Worm (Caenorhabditis elegans) whole organism, L3 larva: ENCODE measurements around the gene C50H11.8.

Experiments used
- R02D3.7 ChIP-seq: fragments of 150-350 bp; optimal IDR thresholded peaks from 2 replicates; lab custom pipeline; 2014; ENCODE audit warnings: missing biosample characterization, missing genetic modification characterization
- ZK546.5 ChIP-seq: sonication (generic microtip); optimal IDR thresholded peaks from 2 replicates; lab custom pipeline; 2017; ENCODE audit warnings: missing biosample characterization, missing genetic modification characterization
- ceh-16 ChIP-seq: sonication (generic microtip); optimal IDR thresholded peaks from 2 replicates; lab custom pipeline; 2017; ENCODE audit warnings: missing biosample characterization, missing genetic modification characterization
- ceh-28 ChIP-seq: fragments of 150-350 bp; optimal IDR thresholded peaks from 2 replicates; lab custom pipeline; 2014; ENCODE audit warnings: missing biosample characterization, missing genetic modification reagents, missing genetic modification characterization
- ceh-9 ChIP-seq: sonication (generic microtip); optimal IDR thresholded peaks from 2 replicates; lab custom pipeline; 2018; ENCODE audit warnings: missing biosample characterization, missing genetic modification characterization
- daf-12 ChIP-seq: fragments of 150-350 bp; optimal IDR thresholded peaks from 2 replicates; lab custom pipeline; 2014; ENCODE audit warnings: missing biosample characterization, missing genetic modification reagents, missing genetic modification characterization
- egl-27 ChIP-seq: sonication (generic microtip); optimal IDR thresholded peaks from 4 replicates; lab custom pipeline; 2017; ENCODE audit warnings: missing biosample characterization, missing genetic modification reagents, missing genetic modification characterization
- egl-5 ChIP-seq: fragments of 150-350 bp; optimal IDR thresholded peaks from 2 replicates; lab custom pipeline; 2017; ENCODE audit warnings: missing biosample characterization, missing genetic modification reagents, missing genetic modification characterization, inconsistent platforms
- elt-3 ChIP-seq, 3 experiments: fragments of 150-350 bp in 1 of 3; sonication (generic microtip) in 2 of 3; optimal IDR thresholded peaks; 2 replicates in 2 of 3; 4 replicates in 1 of 3; lab custom pipeline; 2014 to 2017; ENCODE audit warnings: missing biosample characterization in 3 of 3, missing genetic modification characterization in 3 of 3
- eor-1 ChIP-seq, 2 experiments: fragments of 150-350 bp; optimal IDR thresholded peaks; 2 replicates each; lab custom pipeline; 2014 to 2018; ENCODE audit warnings: missing biosample characterization in 2 of 2, missing genetic modification characterization in 2 of 2
- fkh-2 ChIP-seq: fragments of 150-350 bp; optimal IDR thresholded peaks from 2 replicates; lab custom pipeline; 2014; ENCODE audit warnings: missing biosample characterization, missing genetic modification reagents, missing genetic modification characterization
- fos-1 ChIP-seq: fragments of 150-350 bp; optimal IDR thresholded peaks from 2 replicates; lab custom pipeline; 2014; ENCODE audit warnings: missing biosample characterization, missing genetic modification characterization
- jun-1 ChIP-seq: fragments of 150-350 bp; optimal IDR thresholded peaks from 2 replicates; lab custom pipeline; 2014; ENCODE audit warnings: missing biosample characterization, missing genetic modification reagents, missing genetic modification characterization
- lsy-12 ChIP-seq: sonication (generic microtip); optimal IDR thresholded peaks from 2 replicates; lab custom pipeline; 2016; ENCODE audit warnings: mild to moderate bottlenecking, missing genetic modification characterization, missing compliant biosample characterization
- mdl-1 ChIP-seq: fragments of 150-350 bp; optimal IDR thresholded peaks from 2 replicates; lab custom pipeline; 2014; ENCODE audit warnings: missing biosample characterization, missing genetic modification characterization
- mml-1 ChIP-seq: fragments of 150-350 bp; sonication (generic microtip); optimal IDR thresholded peaks from 3 replicates; lab custom pipeline; 2014; ENCODE audit warnings: missing biosample characterization, missing genetic modification characterization
- nfya-1 ChIP-seq: sonication (generic microtip); optimal IDR thresholded peaks from 2 replicates; lab custom pipeline; 2017; ENCODE audit warnings: missing genetic modification characterization, mild to moderate bottlenecking, missing compliant biosample characterization, antibody characterized with exemption, moderate library complexity; ENCODE audit not compliant: insufficient read depth
- nhr-11 ChIP-seq: fragments of 150-350 bp; optimal IDR thresholded peaks from 2 replicates; lab custom pipeline; 2014; ENCODE audit warnings: missing biosample characterization, missing genetic modification characterization
- nhr-12 ChIP-seq: fragments of 150-350 bp; optimal IDR thresholded peaks from 2 replicates; lab custom pipeline; 2014; ENCODE audit warnings: missing biosample characterization, missing genetic modification characterization
- nhr-23 ChIP-seq: fragments of 150-350 bp; optimal IDR thresholded peaks from 2 replicates; lab custom pipeline; 2014; ENCODE audit warnings: missing biosample characterization, missing genetic modification reagents, missing genetic modification characterization
- nhr-237 ChIP-seq: fragments of 150-350 bp; optimal IDR thresholded peaks from 2 replicates; lab custom pipeline; 2014; ENCODE audit warnings: missing biosample characterization, missing genetic modification characterization
- nhr-25 ChIP-seq: sonication (generic microtip); optimal IDR thresholded peaks from 2 replicates; lab custom pipeline; 2017; ENCODE audit warnings: missing biosample characterization, missing genetic modification characterization
- nhr-28 ChIP-seq: fragments of 150-350 bp; optimal IDR thresholded peaks from 2 replicates; lab custom pipeline; 2014; ENCODE audit warnings: missing biosample characterization, missing genetic modification characterization
- nhr-43 ChIP-seq: sonication (generic microtip); optimal IDR thresholded peaks from 2 replicates; lab custom pipeline; 2016; ENCODE audit warnings: mild to moderate bottlenecking, missing genetic modification characterization, missing compliant biosample characterization; ENCODE audit not compliant: poor library complexity, severe bottlenecking
- nhr-67 ChIP-seq: fragments of 150-350 bp; optimal IDR thresholded peaks from 2 replicates; lab custom pipeline; 2014; ENCODE audit warnings: missing biosample characterization, missing genetic modification characterization
- nhr-76 ChIP-seq: fragments of 150-350 bp; sonication (generic microtip); optimal IDR thresholded peaks from 5 replicates; lab custom pipeline; 2014; ENCODE audit warnings: missing biosample characterization, missing genetic modification characterization
- pha-4 ChIP-seq: fragments of 150-350 bp; optimal IDR thresholded peaks from 2 replicates; lab custom pipeline; 2014; ENCODE audit warnings: missing biosample characterization, missing genetic modification reagents, missing genetic modification characterization
- pqm-1 ChIP-seq: fragments of 150-350 bp; optimal IDR thresholded peaks from 2 replicates; lab custom pipeline; 2017; ENCODE audit warnings: missing biosample characterization, missing genetic modification characterization, inconsistent platforms
- sea-2 ChIP-seq: fragments of 150-350 bp; sonication (generic microtip); optimal IDR thresholded peaks from 4 replicates; lab custom pipeline; 2014; ENCODE audit warnings: missing biosample characterization, missing genetic modification reagents, missing genetic modification characterization
- skn-1 ChIP-seq: fragments of 150-350 bp; optimal IDR thresholded peaks from 2 replicates; lab custom pipeline; 2014; ENCODE audit warnings: missing biosample characterization, missing genetic modification characterization
- snpc-4 ChIP-seq: fragments of 150-350 bp; optimal IDR thresholded peaks from 2 replicates; lab custom pipeline; 2014; ENCODE audit warnings: missing biosample characterization, missing genetic modification characterization
- unc-39 ChIP-seq: sonication (generic microtip); optimal IDR thresholded peaks from 4 replicates; lab custom pipeline; 2017; ENCODE audit warnings: missing biosample characterization, missing genetic modification characterization
- zag-1 ChIP-seq: fragments of 150-350 bp; optimal IDR thresholded peaks from 2 replicates; lab custom pipeline; 2014; ENCODE audit warnings: missing biosample characterization, missing genetic modification characterization
- ztf-11 ChIP-seq: fragments of 150-350 bp; optimal IDR thresholded peaks from 2 replicates; lab custom pipeline; 2014; ENCODE audit warnings: missing biosample characterization, missing genetic modification characterization

The C50H11.8 gene

ce11 chrV:3065928-3066327, 11.6 kb downstream of the C50H11.8 start, which contains the start of gene srh-185:
srh-185 (plus strand) TSS chrV:3066228.
- TF ChIP-seq daf-12 (tag; lab: Kevin White, UChicago) (no peak), mml-1 (tag; lab: Kevin White, UChicago) (no peak), R02D3.7 (tag; lab: Kevin White, UChicago) (no peak), jun-1 (no peak), eor-1 (tag; optimal IDR thresholded peaks at IDR 0.05; lab: Kevin White, UChicago) (no peak), nhr-76 (no peak), nhr-23 (tag; lab: Kevin White, UChicago) (no peak), nhr-28 (tag; lab: Kevin White, UChicago) (no peak), egl-5 (tag; lab: Kevin White, UChicago) (no peak), nfya-1 (tag; lab: Kevin White, UChicago) (no peak), skn-1 (tag; lab: Kevin White, UChicago) (no peak), ZK546.5 (no peak), fos-1 (tag; lab: Kevin White, UChicago) (no peak), nhr-237 (tag; lab: Kevin White, UChicago) (no peak), fkh-2 (no peak), lsy-12 (no peak)
- TF ChIP-seq, all 47 proteins: peak for 0

DNA sequence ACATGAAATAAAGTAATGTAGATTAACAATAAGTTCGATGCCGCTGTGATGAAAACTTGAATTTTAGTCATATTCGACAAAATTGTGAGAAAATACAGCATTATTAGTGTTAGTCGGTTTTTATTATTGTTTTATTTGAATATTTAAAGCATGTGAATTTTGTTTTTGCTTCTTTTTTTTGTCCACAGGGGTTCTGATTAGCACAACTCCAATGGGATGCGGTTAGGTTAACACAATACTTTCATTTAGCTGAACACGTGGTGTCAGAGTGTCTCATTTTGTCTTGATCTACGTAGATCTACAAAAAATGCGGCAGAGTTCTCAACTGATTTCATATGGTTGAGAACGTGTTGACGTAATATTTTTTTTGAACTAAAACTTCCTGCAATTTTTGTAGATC, 14.7 kb downstream of the C50H11.8 start, which contains the start of gene str-40:
TSS of gene str-40 (minus strand) at position 101 of the 400 bp plus-strand sequence.
- TF ChIP-seq nhr-237 (tag; lab: Kevin White, UChicago) (no peak), fkh-2 (no peak), elt-3 (tag; optimal IDR thresholded peaks at IDR 0.05; lab: Kevin White, UChicago) (no peak), ceh-9 (tag; lab: Kevin White, UChicago) (no peak), nhr-25 (tag; lab: Kevin White, UChicago) (no peak), zag-1 (tag; lab: Kevin White, UChicago) (no peak), nhr-11 (tag; lab: Kevin White, UChicago) (no peak), mdl-1 (tag; lab: Kevin White, UChicago) (no peak), egl-5 (tag; lab: Kevin White, UChicago) (no peak), nhr-28 (tag; lab: Kevin White, UChicago) (no peak), egl-27 (tag; lab: Kevin White, UChicago) (no peak), lsy-12 (no peak), jun-1 (no peak), pqm-1 (tag; lab: Kevin White, UChicago) (no peak)

- no peak for TF ChIP-seq egl-27 (tag; lab: Kevin White, UChicago)
- no peak for TF ChIP-seq sea-2 (GFP tag; lab: Kevin White, UChicago)
- TF ChIP-seq lsy-12: no peak
- no peak for TF ChIP-seq nhr-25 (tag; lab: Kevin White, UChicago)
- no peak for TF ChIP-seq fkh-2
- TF ChIP-seq ceh-16: no peak
- no peak for TF ChIP-seq nhr-11 (tag; lab: Kevin White, UChicago)
- no peak for TF ChIP-seq nhr-43
- no peak for TF ChIP-seq snpc-4 (tag; lab: Kevin White, UChicago)
- no peak for TF ChIP-seq ceh-9 (tag; lab: Kevin White, UChicago)
- TF ChIP-seq eor-1 (tag; optimal IDR thresholded peaks at IDR 0.05; lab: Kevin White, UChicago): no peak
- no peak for TF ChIP-seq nhr-67 (tag; lab: Kevin White, UChicago)
- TF ChIP-seq nhr-76: no peak
- TF ChIP-seq, all 47 proteins: peak for 0
These were observed 17.2 kb downstream of the C50H11.8 start, which contains the start of gene C50H11.13 for ce11 chrV:3071548-3071947. C50H11.13 (minus strand) TSS chrV:3071648.

DNA sequence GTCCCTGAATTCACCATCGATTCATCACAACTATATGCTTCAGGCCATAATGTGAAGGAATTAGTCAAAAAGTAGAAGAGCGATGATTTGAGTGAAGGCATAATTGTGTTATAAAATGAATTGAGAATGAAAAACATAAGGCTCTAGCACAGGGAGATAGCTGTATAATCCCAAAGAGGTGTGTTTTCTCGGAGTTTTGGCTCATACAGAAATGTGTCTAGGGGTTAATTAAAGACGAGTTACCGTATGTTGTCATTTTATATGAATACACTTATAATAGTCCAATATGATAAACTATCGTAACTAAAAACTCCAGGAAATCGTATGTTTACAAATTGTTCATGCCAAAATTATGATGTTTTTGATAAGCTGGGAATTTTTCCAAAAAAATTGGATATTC, 26.4 kb downstream of the C50H11.8 start, which contains the start of gene srt-5:
TSS of gene srt-5 (minus strand) at position 101 of the 400 bp plus-strand sequence.
- TF ChIP-seq sea-2 (GFP tag; lab: Kevin White, UChicago) (no peak), lsy-12 (no peak), ceh-28 (tag; lab: Kevin White, UChicago) (no peak), nhr-67 (tag; lab: Kevin White, UChicago) (no peak), ztf-11 (tag; lab: Kevin White, UChicago) (no peak), egl-27 (tag; lab: Kevin White, UChicago) (no peak), pqm-1 (tag; lab: Kevin White, UChicago) (no peak), pha-4 (tag; lab: Kevin White, UChicago) (no peak), nhr-12 (tag; lab: Kevin White, UChicago) (no peak), egl-5 (tag; lab: Kevin White, UChicago) (no peak), daf-12 (tag; lab: Kevin White, UChicago) (no peak), skn-1 (tag; lab: Kevin White, UChicago) (no peak), ZK546.5 (no peak), nfya-1 (tag; lab: Kevin White, UChicago) (no peak), unc-39 (tag; lab: Kevin White, UChicago) (no peak)
